Worm (Caenorhabditis elegans) whole organism, late embryonic: Measurements from ENCODE around the gene K11D12.14.
"Not testable (repeated sequence)": the region's sequence is repeated elsewhere in the genome, so short reads cannot be mapped to it uniquely, and the experiment has no call there.

Experiments used
- C38D4.7 ChIP-seq: fragments of 200-800 bp; sonication (Bioruptor generic); optimal IDR thresholded peaks from 2 replicates; lab custom pipeline; 2018; ENCODE audit warnings: mild to moderate bottlenecking, missing genetic modification characterization, moderate library complexity, missing compliant biosample characterization
- F13H6.1 ChIP-seq: sonication (generic microtip); optimal IDR thresholded peaks from 2 replicates; lab custom pipeline; 2016; ENCODE audit warnings: missing genetic modification characterization, missing compliant biosample characterization
- K02D7.2 ChIP-seq: sonication (generic microtip); optimal IDR thresholded peaks from 2 replicates; lab custom pipeline; 2017; ENCODE audit warnings: mild to moderate bottlenecking, missing genetic modification characterization, missing compliant biosample characterization
- K09A11.1 ChIP-seq: sonication (generic microtip); optimal IDR thresholded peaks from 2 replicates; lab custom pipeline; 2017; ENCODE audit warnings: antibody characterized with exemption, mild to moderate bottlenecking, missing genetic modification characterization, missing compliant biosample characterization; ENCODE audit not compliant: insufficient read depth
- T23F11.4 ChIP-seq: fragments of 200-800 bp; sonication (Bioruptor generic); optimal IDR thresholded peaks from 2 replicates; lab custom pipeline; 2018; ENCODE audit warnings: mild to moderate bottlenecking, missing genetic modification characterization, missing compliant biosample characterization
- ahr-1 ChIP-seq: sonication (generic microtip); optimal IDR thresholded peaks from 2 replicates; lab custom pipeline; 2016; ENCODE audit warnings: missing genetic modification characterization, missing compliant biosample characterization
- ceh-14 ChIP-seq: sonication (generic microtip); optimal IDR thresholded peaks from 2 replicates; lab custom pipeline; 2016; ENCODE audit warnings: missing genotype, missing genetic modification characterization, missing compliant biosample characterization
- ceh-19 ChIP-seq: fragments of 200-800 bp; sonication (Bioruptor generic); optimal IDR thresholded peaks from 2 replicates; lab custom pipeline; 2018; ENCODE audit warnings: mild to moderate bottlenecking, missing genetic modification characterization, missing compliant biosample characterization
- ceh-22 ChIP-seq: sonication (generic microtip); optimal IDR thresholded peaks from 2 replicates; lab custom pipeline; 2017; ENCODE audit warnings: missing biosample characterization, missing genetic modification characterization
- ceh-30 ChIP-seq: fragments of 150-350 bp; optimal IDR thresholded peaks from 2 replicates; lab custom pipeline; 2014; ENCODE audit warnings: missing biosample characterization, missing genetic modification characterization
- ceh-34 ChIP-seq: sonication (generic microtip); optimal IDR thresholded peaks from 2 replicates; lab custom pipeline; 2016; ENCODE audit warnings: mild to moderate bottlenecking, missing genetic modification characterization, missing compliant biosample characterization
- ceh-45 ChIP-seq: fragments of 200-800 bp; sonication (Bioruptor generic); IDR thresholded peaks from 2 replicates; pipeline ENCODE4 v1.3.6; 2022; ENCODE audit warnings: missing genetic modification reagents, missing genetic modification characterization, missing compliant biosample characterization
- ceh-48 ChIP-seq: sonication (generic microtip); optimal IDR thresholded peaks from 2 replicates; lab custom pipeline; 2016; ENCODE audit warnings: missing genetic modification characterization, inconsistent platforms, missing compliant biosample characterization
- ceh-6 ChIP-seq: fragments of 200-800 bp; sonication (Bioruptor generic); optimal IDR thresholded peaks from 2 replicates; lab custom pipeline; 2018; ENCODE audit warnings: mild to moderate bottlenecking, missing genetic modification characterization, missing compliant biosample characterization
- che-1 ChIP-seq: sonication (generic microtip); optimal IDR thresholded peaks from 2 replicates; lab custom pipeline; 2016; ENCODE audit warnings: mild to moderate bottlenecking, missing genetic modification characterization, missing compliant biosample characterization
- dmd-4 ChIP-seq: sonication (generic microtip); optimal IDR thresholded peaks from 2 replicates; lab custom pipeline; 2016; ENCODE audit warnings: borderline replicate concordance, missing genetic modification characterization, missing compliant biosample characterization
- dve-1 ChIP-seq: sonication (generic microtip); optimal IDR thresholded peaks from 2 replicates; lab custom pipeline; 2017; ENCODE audit warnings: antibody characterized with exemption, mild to moderate bottlenecking, missing genetic modification characterization, missing compliant biosample characterization
- fkh-10 ChIP-seq: fragments of 150-350 bp; optimal IDR thresholded peaks from 2 replicates; lab custom pipeline; 2014; ENCODE audit warnings: missing biosample characterization, missing genetic modification reagents, missing genetic modification characterization
- fkh-6 ChIP-seq: sonication (generic microtip); optimal IDR thresholded peaks from 2 replicates; lab custom pipeline; 2016; ENCODE audit warnings: missing genetic modification characterization, missing compliant biosample characterization
- gmeb-2 ChIP-seq: sonication (generic microtip); optimal IDR thresholded peaks from 2 replicates; lab custom pipeline; 2016; ENCODE audit warnings: missing genetic modification characterization, inconsistent platforms, missing compliant biosample characterization
- hlh-13 ChIP-seq: fragments of 200-800 bp; sonication (Bioruptor generic); optimal IDR thresholded peaks from 2 replicates; lab custom pipeline; 2018; ENCODE audit warnings: mild to moderate bottlenecking, missing genetic modification characterization, missing compliant biosample characterization
- hlh-15 ChIP-seq: sonication (generic microtip); optimal IDR thresholded peaks from 2 replicates; lab custom pipeline; 2016; ENCODE audit warnings: missing genetic modification characterization, missing compliant biosample characterization
- nfya-1 ChIP-seq: sonication (generic microtip); optimal IDR thresholded peaks from 2 replicates; lab custom pipeline; 2017; ENCODE audit warnings: missing genetic modification characterization, mild to moderate bottlenecking, missing compliant biosample characterization, antibody characterized with exemption, moderate library complexity
- nhr-232 ChIP-seq: sonication (generic microtip); optimal IDR thresholded peaks from 2 replicates; lab custom pipeline; 2016; ENCODE audit warnings: missing genetic modification characterization, missing compliant biosample characterization
- npax-4 ChIP-seq: sonication (generic microtip); optimal IDR thresholded peaks from 2 replicates; lab custom pipeline; 2016; ENCODE audit warnings: missing genetic modification characterization, missing compliant biosample characterization
- pag-3 ChIP-seq: sonication (generic microtip); optimal IDR thresholded peaks from 2 replicates; lab custom pipeline; 2016; ENCODE audit warnings: missing compliant biosample characterization, missing genetic modification characterization, borderline replicate concordance
- pax-1 ChIP-seq: fragments of 150-350 bp; optimal IDR thresholded peaks from 2 replicates; lab custom pipeline; 2014; ENCODE audit warnings: missing biosample characterization, missing genetic modification characterization
- pha-2 ChIP-seq: sonication (generic microtip); optimal IDR thresholded peaks from 2 replicates; lab custom pipeline; 2017; ENCODE audit warnings: mild to moderate bottlenecking, missing genetic modification characterization, missing compliant biosample characterization
- pha-4 ChIP-seq: fragments of 150-350 bp; optimal IDR thresholded peaks from 2 replicates; lab custom pipeline; 2018; ENCODE audit warnings: missing biosample characterization, missing genetic modification reagents, missing genetic modification characterization
- pqm-1 ChIP-seq: sonication (generic microtip); optimal IDR thresholded peaks from 2 replicates; lab custom pipeline; 2016; ENCODE audit warnings: missing genetic modification characterization, missing compliant biosample characterization
- pros-1 ChIP-seq: fragments of 150-350 bp; optimal IDR thresholded peaks from 2 replicates; lab custom pipeline; 2014; ENCODE audit warnings: missing biosample characterization, missing genetic modification reagents, missing genetic modification characterization
- ref-2 ChIP-seq: sonication (generic microtip); optimal IDR thresholded peaks from 2 replicates; lab custom pipeline; 2016; ENCODE audit warnings: missing genetic modification characterization, missing compliant biosample characterization
- sox-4 ChIP-seq: sonication (generic microtip); optimal IDR thresholded peaks from 2 replicates; lab custom pipeline; 2017; ENCODE audit warnings: mild to moderate bottlenecking, missing genetic modification characterization, inconsistent platforms, missing compliant biosample characterization
- syd-9 ChIP-seq: sonication (generic microtip); optimal IDR thresholded peaks from 2 replicates; lab custom pipeline; 2016; ENCODE audit warnings: mild to moderate bottlenecking, missing genetic modification characterization, moderate library complexity, missing compliant biosample characterization
- tbx-2 ChIP-seq: sonication (generic microtip); optimal IDR thresholded peaks from 2 replicates; lab custom pipeline; 2016; ENCODE audit warnings: missing genetic modification characterization, missing compliant biosample characterization
- tbx-7 ChIP-seq: sonication (generic microtip); optimal IDR thresholded peaks from 2 replicates; lab custom pipeline; 2016; ENCODE audit warnings: missing genotype, missing genetic modification characterization, missing compliant biosample characterization
- unc-3 ChIP-seq, 2 experiments: fragments of 200-800 bp in 1 of 2; sonication (Bioruptor generic) in 1 of 2; sonication (generic microtip) in 1 of 2; conservative IDR thresholded peaks in 1 of 2; optimal IDR thresholded peaks in 1 of 2; 2 replicates each; pipeline versions ENCODE4 v1.3.6 to Lab custom; 2016 to 2022; ENCODE audit warnings: missing compliant biosample characterization in 2 of 2, missing genetic modification characterization in 2 of 2, missing genetic modification reagents in 1 of 2
- unc-42 ChIP-seq: sonication (generic microtip); optimal IDR thresholded peaks from 2 replicates; lab custom pipeline; 2016; ENCODE audit warnings: missing genotype, missing genetic modification characterization, missing compliant biosample characterization

The K11D12.14 gene

DNA sequence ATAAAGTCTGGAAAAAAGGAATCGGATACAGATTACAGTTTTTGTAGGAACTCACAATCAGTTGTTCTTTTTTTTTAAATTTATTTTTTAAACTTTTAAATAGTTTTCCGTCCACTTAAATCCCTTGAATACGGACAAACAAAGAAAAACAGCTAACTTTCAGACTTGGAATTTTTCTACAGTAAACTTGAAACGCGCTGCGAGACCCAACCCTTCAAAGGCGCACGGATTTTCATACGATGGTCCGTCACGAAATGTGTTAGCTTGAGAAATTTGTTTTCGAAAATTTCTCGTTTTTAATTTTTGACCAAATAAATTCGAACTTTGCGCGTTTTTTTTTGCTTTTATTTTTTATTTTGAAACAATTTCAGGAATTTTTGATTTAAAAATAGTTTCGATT, 2.9 kb upstream of the K11D12.14 start:
- TF ChIP-seq nhr-232 (tag; lab: Kevin White, UChicago), result no peak
- TF ChIP-seq, all 69 proteins: peak for 0

DNA sequence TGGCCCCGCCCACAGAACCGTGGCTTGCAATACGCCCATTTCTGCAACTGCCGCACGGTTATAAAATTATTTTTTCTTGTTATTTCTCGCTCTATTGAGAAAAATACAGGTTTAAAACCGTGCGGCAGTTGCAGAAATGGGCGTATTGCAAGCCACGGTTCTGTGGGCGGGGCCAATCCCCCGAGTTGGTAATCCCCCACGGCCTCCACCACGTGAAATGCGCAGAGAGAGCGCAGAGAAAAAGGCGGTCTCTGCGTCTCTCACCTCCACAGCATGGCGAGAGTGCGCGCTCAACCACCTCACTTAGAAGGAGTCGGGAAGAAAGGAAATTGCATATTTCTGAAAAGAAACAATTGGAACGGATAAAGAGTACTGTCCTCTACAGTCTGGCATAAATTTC, 2.2 kb upstream of the K11D12.14 start:
- TF ChIP-seq ceh-45 (GFP tag; lab: Robert Waterston, UW) (0 out of 2 replicates have a peak, but pooled peaks have one; percentile 17), unc-3 (GFP tag; conservative IDR thresholded peaks at IDR 0.05; lab: Robert Waterston, UW) (0 out of 2 replicates have a peak, but pooled peaks have one; percentile 10)
- not testable (repeated sequence) for TF ChIP-seq unc-3 (tag; optimal IDR thresholded peaks at IDR 0.05; lab: Kevin White, UChicago)
- TF ChIP-seq, all 69 proteins: peak for 2; not testable (repeated sequence) for 67

DNA sequence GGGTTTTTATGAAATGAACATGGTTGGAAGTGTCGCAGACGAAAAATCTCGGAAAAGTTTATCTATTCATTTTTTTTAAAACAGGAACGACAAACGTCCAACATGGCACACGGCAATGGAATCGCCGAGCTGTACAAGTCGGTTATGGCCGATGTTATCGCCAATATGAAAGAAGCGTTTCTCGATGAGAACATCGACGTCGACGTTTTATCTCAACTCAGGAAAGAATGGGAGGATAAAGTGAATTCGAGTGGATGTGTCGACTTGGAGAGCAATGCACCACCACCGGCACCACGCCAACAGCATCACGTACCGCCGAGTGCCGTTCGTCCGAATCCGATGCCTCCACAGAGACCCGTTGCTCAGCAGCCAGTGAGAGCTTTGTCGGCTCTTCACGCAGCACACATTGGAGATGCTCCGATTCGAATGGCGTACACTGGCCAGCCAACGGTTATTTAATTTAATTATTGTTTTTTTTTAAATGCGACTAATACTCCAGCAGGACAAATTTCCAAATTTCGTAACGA, 700 bp downstream of the K11D12.14 start:
- no peak for TF ChIP-seq C38D4.7 (GFP tag; lab: Kevin White, UChicago)
- no peak for TF ChIP-seq K02D7.2 (tag; lab: Kevin White, UChicago)

DNA sequence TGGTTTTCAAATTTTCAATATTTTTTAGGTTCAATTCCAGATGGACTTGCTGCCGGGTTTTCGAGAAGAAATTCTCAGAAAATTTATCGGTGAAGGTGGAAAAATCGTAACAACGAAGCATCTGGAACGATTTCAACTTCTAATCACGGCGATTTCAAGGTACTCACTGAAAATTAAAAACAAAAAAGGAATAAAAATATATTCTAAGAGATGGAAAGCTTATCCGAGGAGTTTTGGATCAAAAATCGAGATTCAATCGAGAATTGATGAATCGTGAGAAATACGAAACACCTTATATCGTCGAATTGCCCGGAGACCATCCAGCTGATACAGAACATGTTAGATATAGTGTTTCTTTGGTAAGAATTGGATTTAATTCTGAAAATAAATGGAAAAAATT, 2.8 kb downstream of the K11D12.14 start, which contains the start of gene K11D12.12:
K11D12.12 (plus strand) TSS at position 29 of the 400 bp plus-strand sequence.
- TF ChIP-seq che-1 (tag; lab: Kevin White, UChicago) (no peak), ceh-34 (tag; lab: Kevin White, UChicago) (no peak), hlh-13 (no peak), gmeb-2 (tag; lab: Kevin White, UChicago) (no peak), tbx-7 (tag; lab: Kevin White, UChicago) (no peak), ceh-30 (no peak), K09A11.1 (no peak), npax-4 (tag; lab: Kevin White, UChicago) (no peak), unc-3 (GFP tag; conservative IDR thresholded peaks at IDR 0.05; lab: Robert Waterston, UW) (no peak), unc-3 (tag; optimal IDR thresholded peaks at IDR 0.05; lab: Kevin White, UChicago) (no peak), pha-2 (tag; lab: Kevin White, UChicago) (no peak)

DNA sequence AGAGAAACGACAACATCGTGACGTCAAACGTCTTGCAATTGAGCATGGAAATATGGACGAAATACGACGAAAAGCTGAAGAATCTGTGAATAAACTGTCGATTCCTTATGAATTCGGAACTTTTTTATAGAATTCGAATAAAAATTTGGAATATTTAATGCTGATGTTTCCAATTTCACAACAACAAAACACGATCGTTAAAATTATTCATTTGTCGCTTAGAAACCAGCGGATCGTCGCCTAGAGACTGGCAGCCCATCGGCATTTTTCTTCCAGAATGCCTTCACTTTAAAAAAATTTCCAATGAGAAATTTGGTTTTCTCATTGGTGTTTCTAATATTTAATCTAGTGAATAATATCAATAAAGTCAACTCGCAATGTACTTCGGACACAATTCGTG, 3.9 kb downstream of the K11D12.14 start, which contains the start of gene cwp-4:
cwp-4 (plus strand) TSS at position 301 of the 400 bp plus-strand sequence.
- no peak for TF ChIP-seq unc-42 (tag; lab: Kevin White, UChicago)
- no peak for TF ChIP-seq ceh-19 (GFP tag; lab: Kevin White, UChicago)
- no peak for TF ChIP-seq dve-1 (tag; lab: Kevin White, UChicago)
- TF ChIP-seq ceh-34 (tag; lab: Kevin White, UChicago), result no peak
- TF ChIP-seq nfya-1 (tag; lab: Kevin White, UChicago), result no peak
- TF ChIP-seq, all 69 proteins: peak for 0

DNA sequence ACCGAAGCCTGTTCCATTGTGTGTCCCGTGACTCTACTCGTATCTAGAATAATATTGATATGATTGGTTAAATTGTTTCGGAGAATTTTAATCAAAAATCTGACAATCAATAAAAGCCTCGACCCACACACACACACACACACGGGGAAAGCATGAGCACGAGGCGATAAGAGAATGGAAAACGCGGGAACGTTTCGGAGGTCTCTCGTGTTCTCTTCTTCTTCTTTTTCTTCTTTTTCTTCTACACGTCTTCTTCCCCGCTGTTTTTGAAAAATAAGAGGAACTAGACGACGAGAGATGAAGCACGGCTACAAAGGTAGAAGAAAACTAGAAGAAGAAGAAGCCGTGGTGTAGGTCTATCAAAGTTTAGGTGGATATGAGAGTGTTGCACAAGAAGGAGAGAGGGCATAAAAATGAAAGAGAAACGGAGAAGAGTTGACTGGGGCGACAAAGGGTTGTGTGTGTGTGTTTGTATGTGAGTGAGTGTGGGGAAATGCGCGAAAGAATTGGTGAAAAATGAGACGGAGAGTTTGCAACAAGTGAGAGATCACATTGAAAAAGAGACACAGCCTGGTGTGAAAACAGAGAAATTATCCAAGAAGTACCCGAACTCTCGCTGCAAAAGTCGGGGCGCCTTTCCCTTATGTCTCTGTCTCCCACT, 15.5 kb downstream of the K11D12.14 start, which contains the start of gene mlk-1:
mlk-1 (minus strand) TSS at position 51 of the 661 bp plus-strand sequence.
- TF ChIP-seq ceh-45 (GFP tag; lab: Robert Waterston, UW) (no peak), pqm-1 (no peak), pag-3 (tag; lab: Kevin White, UChicago) (no peak), ceh-14 (peak; percentile 57), hlh-15 (tag; lab: Kevin White, UChicago) (no peak), ceh-6 (no peak), C38D4.7 (GFP tag; lab: Kevin White, UChicago) (no peak), F13H6.1 (tag; lab: Kevin White, UChicago) (peak; percentile 40), ceh-34 (tag; lab: Kevin White, UChicago) (peak; percentile 58), tbx-2 (tag; lab: Kevin White, UChicago) (peak; percentile 30), T23F11.4 (no peak), fkh-6 (tag; lab: Kevin White, UChicago) (no peak), ceh-48 (tag; lab: Kevin White, UChicago) (no peak), npax-4 (tag; lab: Kevin White, UChicago) (no peak), ahr-1 (no peak), ceh-22 (tag; lab: Kevin White, UChicago) (no peak), nfya-1 (tag; lab: Kevin White, UChicago) (peak; percentile 57), pax-1 (tag; lab: Kevin White, UChicago) (no peak), syd-9 (tag; lab: Kevin White, UChicago) (peak; percentile 17), ceh-19 (GFP tag; lab: Kevin White, UChicago) (peak; percentile 11), pros-1 (tag; lab: Kevin White, UChicago) (peak; percentile 67), sox-4 (peak; percentile 4), ref-2 (tag; lab: Kevin White, UChicago) (no peak), pha-4 (no peak), fkh-10 (GFP tag; lab: Kevin White, UChicago) (no peak), dmd-4 (tag; lab: Kevin White, UChicago) (no peak)
